Fruit fly (Drosophila melanogaster): Measurements from ENCODE around the gene Coq6.

Gene Coq6

dm6 chr2L:5519846-5520384 lies 12.1 kb downstream of the Coq6 start, which contains the start of the genes CG7382 and cl (continued):
- TF ChIP-seq shn (GFP tag; optimal IDR thresholded peaks at IDR 0.05) = no peak
- TF ChIP-seq MESR4 (GFP tag; optimal IDR thresholded peaks at IDR 0.05) = peak; percentile 46
- no peak for TF ChIP-seq CG8478 (optimal IDR thresholded peaks at IDR 0.05)
- peak; percentile 73 for TF ChIP-seq CG13424 (tag; optimal IDR thresholded peaks at IDR 0.05)
- peak; percentile 21 to 53 for TF ChIP-seq tll (GFP tag; optimal IDR thresholded peaks at IDR 0.05)
- TF ChIP-seq Awh (GFP tag; IDR thresholded peaks at IDR 0.05) = no peak
- TF ChIP-seq Sry-δ (GFP tag; optimal IDR thresholded peaks at IDR 0.05) = peak; percentile 18
- peak; percentile 27 for TF ChIP-seq CG7556 (GFP tag; optimal IDR thresholded peaks at IDR 0.05)
- TF ChIP-seq CG4707 (GFP tag; optimal IDR thresholded peaks at IDR 0.05) = no peak
- TF ChIP-seq gcm2 (GFP tag; optimal IDR thresholded peaks at IDR 0.05) = no peak
- peak; percentile 44 for TF ChIP-seq bcd (GFP tag; optimal IDR thresholded peaks at IDR 0.05)
- TF ChIP-seq Dek (tag; optimal IDR thresholded peaks at IDR 0.05) = peak; percentile 35
- TF ChIP-seq CG12942 (GFP tag; optimal IDR thresholded peaks at IDR 0.05) = peak; percentile 17
- TF ChIP-seq CG30020 (tag; optimal IDR thresholded peaks at IDR 0.05) = peak; percentile 42
- no peak for TF ChIP-seq C15 (GFP tag; IDR thresholded peaks at IDR 0.05)
- TF ChIP-seq Ets65A (GFP tag) = peak; percentile 91
- TF ChIP-seq zf30C (GFP tag; optimal IDR thresholded peaks at IDR 0.05) = no peak
- TF ChIP-seq Ptx1 (GFP tag; IDR thresholded peaks at IDR 0.05) = no peak
- peak; percentile 56 for TF ChIP-seq CG18262 (tag; optimal IDR thresholded peaks at IDR 0.05)
- TF ChIP-seq CG12391 (tag; optimal IDR thresholded peaks at IDR 0.05) = peak; percentile 72
- TF ChIP-seq yki (optimal IDR thresholded peaks at IDR 0.05) = no peak
- TF ChIP-seq Max (GFP tag; optimal IDR thresholded peaks at IDR 0.05) = peak; percentile 10
- TF ChIP-seq Bteb2 (GFP tag; optimal IDR thresholded peaks at IDR 0.05) = no peak
- peak; percentile 50 for TF ChIP-seq pzg (GFP tag; optimal IDR thresholded peaks at IDR 0.05)
- no peak for TF ChIP-seq CG8944 (GFP tag; optimal IDR thresholded peaks at IDR 0.05)
- TF ChIP-seq lola (GFP tag; optimal IDR thresholded peaks at IDR 0.05) = peak in 1 of 3 experiments; percentile 54
- peak; percentile 54 for TF ChIP-seq ind (GFP tag; optimal IDR thresholded peaks at IDR 0.05)
- peak; percentile 30 for TF ChIP-seq trem (tag; optimal IDR thresholded peaks at IDR 0.05)
- TF ChIP-seq CG14710 (tag; optimal IDR thresholded peaks at IDR 0.05) = peak; percentile 84
- no peak for TF ChIP-seq kay (GFP tag; optimal IDR thresholded peaks at IDR 0.05)
- no peak for TF ChIP-seq seq (GFP tag; IDR thresholded peaks at IDR 0.05)
- peak; percentile 6 for TF ChIP-seq Chrac-16 (GFP tag; optimal IDR thresholded peaks at IDR 0.05)
- TF ChIP-seq tup (GFP tag; optimal IDR thresholded peaks at IDR 0.05) = no peak
- TF ChIP-seq gsb (GFP tag; IDR thresholded peaks at IDR 0.05) = no peak
- peak; percentile 43 for TF ChIP-seq NfI (GFP tag; optimal IDR thresholded peaks at IDR 0.05)
- TF ChIP-seq cad (GFP tag; optimal IDR thresholded peaks at IDR 0.05) = no peak
- TF ChIP-seq Lpt (GFP tag; optimal IDR thresholded peaks at IDR 0.05) = no peak
- peak; percentile 39 for TF ChIP-seq Ssrp (tag; optimal IDR thresholded peaks at IDR 0.05)
- TF ChIP-seq Oli (tag; optimal IDR thresholded peaks at IDR 0.05) = no peak
- TF ChIP-seq CG3995 (GFP tag; optimal IDR thresholded peaks at IDR 0.05) = no peak
- peak; percentile 56 for TF ChIP-seq BEAF-32 (GFP tag; optimal IDR thresholded peaks at IDR 0.05)
- peak; percentile 22; the same call in 1 of the 2 replicates for TF ChIP-seq E2f2 (GFP tag; IDR thresholded peaks at IDR 0.05)
- TF ChIP-seq CG4328 (GFP tag; optimal IDR thresholded peaks at IDR 0.05) = peak; percentile 18
- no peak for TF ChIP-seq CG7271 (tag; optimal IDR thresholded peaks at IDR 0.05)
- TF ChIP-seq nerfin-1 (tag; optimal IDR thresholded peaks at IDR 0.05) = peak; percentile 46
- no peak for TF ChIP-seq CG3838 (GFP tag; optimal IDR thresholded peaks at IDR 0.05)
- no peak for TF ChIP-seq sc (optimal IDR thresholded peaks at IDR 0.05)
- no peak for TF ChIP-seq sc (GFP tag; optimal IDR thresholded peaks at IDR 0.05)
- peak; percentile 38; the same call in 1 of the 2 replicates for TF ChIP-seq MBD-R2 (GFP tag; IDR thresholded peaks at IDR 0.05)
- TF ChIP-seq Dp (GFP tag; optimal IDR thresholded peaks at IDR 0.05) = peak; percentile 4
- TF ChIP-seq phol (tag; optimal IDR thresholded peaks at IDR 0.05) = peak; percentile 72

Data from whole organism, embryonic.